Worm (Caenorhabditis elegans) whole organism, midembryonic: ENCODE data around the gene pinn-4.
A peak's percentile ranks its signal among the peaks of the same experiment; 100 is the strongest.

Experiments
- T22C8.4 ChIP-seq: fragments of 200-800 bp; sonication (Bioruptor generic); IDR thresholded peaks from 2 replicates; pipeline ENCODE4 v1.3.6; 2022; ENCODE audit warnings: missing genetic modification characterization, missing compliant biosample characterization
- cog-1 ChIP-seq: sonication (generic microtip); optimal IDR thresholded peaks from 2 replicates; lab custom pipeline; 2016; ENCODE audit warnings: missing genetic modification characterization, missing compliant biosample characterization
- flt-1 ChIP-seq: fragments of 200-800 bp; sonication (Bioruptor generic); IDR thresholded peaks from 2 replicates; pipeline ENCODE4 v1.3.6; 2022; ENCODE audit warnings: missing genetic modification characterization, missing compliant biosample characterization
- klf-2 ChIP-seq: fragments of 200-800 bp; sonication (Bioruptor generic); conservative IDR thresholded peaks from 2 replicates; pipeline ENCODE4 v1.3.6; 2022; ENCODE audit warnings: missing genetic modification reagents, missing genetic modification characterization, missing compliant biosample characterization
- med-1 ChIP-seq: sonication (generic microtip); optimal IDR thresholded peaks from 2 replicates; lab custom pipeline; 2017; ENCODE audit warnings: missing genetic modification characterization, mild to moderate bottlenecking, missing compliant biosample characterization, antibody characterized with exemption, missing genetic modification reagents; ENCODE audit not compliant: insufficient read depth
- ref-1 ChIP-seq: fragments of 200-800 bp; sonication (Bioruptor generic); conservative IDR thresholded peaks from 2 replicates; pipeline ENCODE4 v1.3.6; 2022; ENCODE audit warnings: missing genetic modification reagents, missing genetic modification characterization, missing compliant biosample characterization
- tab-1 ChIP-seq: fragments of 200-800 bp; sonication (Bioruptor generic); IDR thresholded peaks from 2 replicates; pipeline ENCODE4 v1.3.6; 2022; ENCODE audit warnings: missing genetic modification characterization, missing compliant biosample characterization
- ztf-23 ChIP-seq: fragments of 200-800 bp; sonication (Bioruptor generic); IDR thresholded peaks from 2 replicates; pipeline ENCODE4 v1.3.6; 2022; ENCODE audit warnings: missing genetic modification reagents, missing genetic modification characterization, missing compliant biosample characterization
- ztf-29 ChIP-seq: fragments of 200-800 bp; sonication (Bioruptor generic); IDR thresholded peaks from 2 replicates; pipeline ENCODE4 v1.3.6; 2022; ENCODE audit warnings: missing genetic modification reagents, missing genetic modification characterization, missing compliant biosample characterization

The pinn-4 gene

DNA sequence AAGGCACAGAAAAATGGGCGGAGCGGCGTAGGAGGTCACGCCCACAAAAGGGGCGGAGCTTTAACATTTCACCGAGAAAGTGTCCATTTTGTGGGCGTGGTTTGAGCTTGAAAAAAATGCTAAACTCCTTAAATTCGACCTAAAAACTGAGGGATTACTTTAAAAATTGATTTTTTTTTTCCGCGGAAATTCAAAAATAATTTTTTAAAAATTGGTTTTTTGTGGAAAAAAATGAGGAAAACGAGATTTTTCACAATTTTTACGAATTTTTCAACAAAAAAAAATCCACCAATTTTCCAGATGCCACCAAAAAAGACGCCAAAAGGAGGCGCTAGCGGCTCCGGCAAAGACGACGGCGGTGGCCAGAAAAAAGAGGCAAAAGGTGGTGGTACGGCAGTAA, at the start of gene pinn-4:
Gene pinn-4, plus strand, starts transcription at position 301 of the 400 bp plus-strand sequence.
- no peak for TF ChIP-seq med-1 (GFP tag; lab: Kevin White, UChicago)
- TF ChIP-seq cog-1 (tag; lab: Kevin White, UChicago): no peak
- no peak for TF ChIP-seq T22C8.4 (GFP tag; lab: Robert Waterston, UW)
- no peak for TF ChIP-seq tab-1 (GFP tag; lab: Robert Waterston, UW)
- TF ChIP-seq klf-2: no peak
- TF ChIP-seq flt-1: no peak
- no peak for TF ChIP-seq ztf-23 (GFP tag; lab: Robert Waterston, UW)
- TF ChIP-seq ztf-29 (GFP tag; lab: Robert Waterston, UW): no peak
- no peak for TF ChIP-seq ref-1 (GFP tag; lab: Robert Waterston, UW)

DNA sequence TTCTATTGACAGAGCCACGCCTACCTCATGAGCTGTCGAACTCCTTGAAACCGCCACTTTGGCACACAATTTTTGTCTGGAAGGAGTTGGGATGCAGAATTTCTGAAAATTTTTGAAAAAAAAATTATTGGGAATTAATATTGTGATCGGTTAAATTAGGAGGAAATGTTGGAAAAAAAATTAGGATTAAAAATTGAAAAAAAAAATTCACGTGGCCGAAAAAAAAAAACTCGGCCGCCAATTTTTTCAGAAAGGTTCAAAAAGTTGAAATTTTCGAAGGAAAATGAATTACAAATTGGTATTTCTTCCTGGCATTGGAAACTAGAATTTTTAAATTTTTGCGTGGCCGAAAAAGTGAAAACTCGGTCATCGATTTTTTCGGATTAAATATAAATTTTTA, 46.7 kb upstream of the pinn-4 start, which contains the start of gene dmsr-3:
Gene dmsr-3, minus strand, starts transcription at position 101 of the 400 bp plus-strand sequence.
- no peak for TF ChIP-seq ztf-29 (GFP tag; lab: Robert Waterston, UW)
- TF ChIP-seq ref-1 (GFP tag; lab: Robert Waterston, UW): no peak
- no peak for TF ChIP-seq med-1 (GFP tag; lab: Kevin White, UChicago)
- TF ChIP-seq tab-1 (GFP tag; lab: Robert Waterston, UW): no peak
- no peak for TF ChIP-seq ztf-23 (GFP tag; lab: Robert Waterston, UW)
- TF ChIP-seq T22C8.4 (GFP tag; lab: Robert Waterston, UW): no peak
- no peak for TF ChIP-seq klf-2
- no peak for TF ChIP-seq flt-1
- TF ChIP-seq cog-1 (tag; lab: Kevin White, UChicago): no peak

DNA sequence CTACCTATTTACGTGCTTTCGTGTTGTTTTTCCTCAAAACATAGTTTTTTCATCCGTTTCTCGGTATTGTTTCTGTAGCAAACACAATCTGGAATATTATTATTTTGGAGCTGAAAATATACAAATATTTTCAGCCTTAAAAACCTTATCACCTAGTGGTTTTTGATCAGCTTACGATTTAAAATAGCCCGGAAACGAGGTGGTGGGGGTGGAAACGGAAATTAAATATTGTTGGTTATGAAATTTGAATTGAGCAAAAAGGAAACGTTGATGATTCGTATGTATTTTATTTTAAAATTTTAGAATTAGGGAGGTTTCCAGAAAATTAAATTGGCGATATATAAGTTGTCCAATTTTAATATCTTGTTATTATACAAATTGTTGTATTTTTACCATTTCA, 35.0 kb upstream of the pinn-4 start:
- TF ChIP-seq ztf-23 (GFP tag; lab: Robert Waterston, UW): no peak
- TF ChIP-seq ztf-29 (GFP tag; lab: Robert Waterston, UW): no peak
- no peak for TF ChIP-seq cog-1 (tag; lab: Kevin White, UChicago)
- TF ChIP-seq tab-1 (GFP tag; lab: Robert Waterston, UW): no peak
- no peak for TF ChIP-seq med-1 (GFP tag; lab: Kevin White, UChicago)
- TF ChIP-seq flt-1: no peak
- no peak for TF ChIP-seq klf-2
- TF ChIP-seq T22C8.4 (GFP tag; lab: Robert Waterston, UW): no peak
- TF ChIP-seq ref-1 (GFP tag; lab: Robert Waterston, UW): no peak

- TF ChIP-seq cog-1 (tag; lab: Kevin White, UChicago) (peak; percentile 35), T22C8.4 (GFP tag; lab: Robert Waterston, UW) (no peak)
Observed at ce11 chrII:13369231-13369630, 33.5 kb upstream of the pinn-4 start, which contains the start of gene Y48C3A.20. Gene Y48C3A.20 (plus strand): TSS chrII:13369607.

DNA sequence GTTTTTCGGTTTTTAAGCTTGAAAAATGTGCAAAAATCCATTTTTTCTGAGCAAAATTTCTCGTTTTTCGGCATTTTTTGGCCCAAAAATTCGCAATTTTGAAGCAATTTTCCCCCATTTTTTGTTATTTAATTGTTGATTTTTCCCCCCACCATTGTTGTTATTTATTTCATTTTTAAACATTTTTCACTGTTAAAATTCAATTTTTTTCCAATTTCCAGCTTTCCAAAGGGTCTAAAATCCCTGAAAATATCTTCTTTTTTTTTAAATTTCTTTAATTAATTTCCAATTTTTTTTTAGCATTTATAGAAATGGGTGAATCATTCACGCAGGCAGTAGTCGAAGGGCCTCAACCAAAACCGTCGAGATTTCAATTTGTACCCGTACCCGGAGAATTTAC, 26.7 kb upstream of the pinn-4 start, which contains the start of gene Y48C3A.12:
Gene Y48C3A.12, plus strand, starts transcription at position 301 of the 400 bp plus-strand sequence.
- TF ChIP-seq T22C8.4 (GFP tag; lab: Robert Waterston, UW): no peak
- TF ChIP-seq klf-2: no peak
- TF ChIP-seq med-1 (GFP tag; lab: Kevin White, UChicago): no peak
- no peak for TF ChIP-seq flt-1
- no peak for TF ChIP-seq ztf-29 (GFP tag; lab: Robert Waterston, UW)
- no peak for TF ChIP-seq tab-1 (GFP tag; lab: Robert Waterston, UW)
- TF ChIP-seq ztf-23 (GFP tag; lab: Robert Waterston, UW): no peak

- no peak for TF ChIP-seq tab-1 (GFP tag; lab: Robert Waterston, UW)
- TF ChIP-seq T22C8.4 (GFP tag; lab: Robert Waterston, UW): peak; percentile 17; the same call in 1 of the 2 replicates
Observed at ce11 chrII:13383061-13383460, 19.7 kb upstream of the pinn-4 start.

DNA sequence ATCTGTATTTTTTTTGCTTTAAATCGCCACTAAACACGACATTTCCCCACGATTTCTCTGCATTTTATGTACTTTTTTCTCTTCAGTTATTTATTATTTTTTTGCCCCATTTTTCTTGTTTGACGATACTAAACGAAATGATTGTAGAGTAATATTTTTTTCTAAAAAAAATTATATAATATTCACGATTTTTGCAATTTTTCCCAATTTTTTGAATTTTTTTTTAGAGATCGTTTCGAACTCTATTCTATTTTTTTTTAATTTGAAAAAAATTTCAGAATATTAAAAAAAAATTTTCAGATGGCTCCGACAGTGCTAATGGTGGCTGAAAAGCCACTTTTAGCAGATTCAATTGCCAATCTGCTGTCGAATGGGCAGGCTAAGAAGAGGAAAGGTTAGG, 13.3 kb upstream of the pinn-4 start, which contains the start of gene Y48C3A.14:
Gene Y48C3A.14, plus strand, starts transcription at position 301 of the 400 bp plus-strand sequence.
- TF ChIP-seq flt-1 (no peak), ztf-29 (GFP tag; lab: Robert Waterston, UW) (no peak), ref-1 (GFP tag; lab: Robert Waterston, UW) (no peak), tab-1 (GFP tag; lab: Robert Waterston, UW) (no peak), ztf-23 (GFP tag; lab: Robert Waterston, UW) (no peak), cog-1 (tag; lab: Kevin White, UChicago) (no peak), T22C8.4 (GFP tag; lab: Robert Waterston, UW) (no peak), med-1 (GFP tag; lab: Kevin White, UChicago) (no peak), klf-2 (no peak)

DNA sequence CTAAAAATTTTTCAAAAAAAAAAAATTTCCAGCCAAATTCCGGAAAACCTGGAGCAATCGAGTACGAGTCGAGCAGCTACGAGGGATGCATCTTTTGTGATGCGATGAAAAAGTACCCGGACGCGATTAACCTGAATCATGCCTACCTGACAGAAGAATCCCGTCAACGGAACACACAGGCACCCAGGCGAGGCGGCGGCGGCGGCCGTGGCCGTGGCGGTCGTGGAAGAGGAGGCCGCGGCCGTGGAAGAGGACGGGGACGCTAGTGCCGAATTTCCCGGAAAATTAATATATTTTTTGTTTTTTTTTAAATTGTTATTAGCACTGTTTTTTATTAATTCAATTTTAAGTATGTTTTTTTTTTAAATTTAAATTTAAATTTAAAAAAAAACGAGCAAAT, 1.2 kb upstream of the pinn-4 start:
- no peak for TF ChIP-seq ztf-29 (GFP tag; lab: Robert Waterston, UW)
- TF ChIP-seq T22C8.4 (GFP tag; lab: Robert Waterston, UW): no peak
- TF ChIP-seq ref-1 (GFP tag; lab: Robert Waterston, UW): no peak
- TF ChIP-seq tab-1 (GFP tag; lab: Robert Waterston, UW): no peak
- no peak for TF ChIP-seq flt-1
- TF ChIP-seq med-1 (GFP tag; lab: Kevin White, UChicago): no peak
- no peak for TF ChIP-seq cog-1 (tag; lab: Kevin White, UChicago)
- no peak for TF ChIP-seq klf-2
- TF ChIP-seq ztf-23 (GFP tag; lab: Robert Waterston, UW): no peak

DNA sequence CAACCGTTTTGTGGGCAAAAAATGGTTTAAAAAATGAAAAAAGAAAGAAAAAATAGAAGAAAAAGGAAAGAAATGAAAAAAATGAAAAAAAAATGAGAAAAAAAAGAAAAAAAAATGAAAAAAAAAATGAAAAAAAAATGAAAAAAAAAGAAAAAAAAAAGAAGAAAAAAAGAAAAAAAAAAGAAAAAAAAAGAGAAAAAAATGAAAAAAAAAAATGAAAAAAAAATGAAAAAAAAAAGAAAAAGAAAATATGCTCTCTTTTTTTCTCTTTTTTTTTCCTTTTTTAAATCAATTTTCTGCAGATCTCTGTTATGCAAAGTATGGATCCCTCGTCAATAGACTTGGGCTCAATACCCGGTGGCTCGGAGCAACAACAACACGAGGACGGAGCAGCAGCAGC, 3.1 kb downstream of the pinn-4 start, which contains the start of gene efl-2:
Gene efl-2, plus strand, starts transcription at position 301 of the 400 bp plus-strand sequence.
- no peak for TF ChIP-seq med-1 (GFP tag; lab: Kevin White, UChicago)
- TF ChIP-seq T22C8.4 (GFP tag; lab: Robert Waterston, UW): no peak
- no peak for TF ChIP-seq tab-1 (GFP tag; lab: Robert Waterston, UW)
- TF ChIP-seq ztf-29 (GFP tag; lab: Robert Waterston, UW): no peak
- no peak for TF ChIP-seq ztf-23 (GFP tag; lab: Robert Waterston, UW)
- no peak for TF ChIP-seq flt-1
- TF ChIP-seq klf-2: no peak
- no peak for TF ChIP-seq cog-1 (tag; lab: Kevin White, UChicago)
- TF ChIP-seq ref-1 (GFP tag; lab: Robert Waterston, UW): no peak

DNA sequence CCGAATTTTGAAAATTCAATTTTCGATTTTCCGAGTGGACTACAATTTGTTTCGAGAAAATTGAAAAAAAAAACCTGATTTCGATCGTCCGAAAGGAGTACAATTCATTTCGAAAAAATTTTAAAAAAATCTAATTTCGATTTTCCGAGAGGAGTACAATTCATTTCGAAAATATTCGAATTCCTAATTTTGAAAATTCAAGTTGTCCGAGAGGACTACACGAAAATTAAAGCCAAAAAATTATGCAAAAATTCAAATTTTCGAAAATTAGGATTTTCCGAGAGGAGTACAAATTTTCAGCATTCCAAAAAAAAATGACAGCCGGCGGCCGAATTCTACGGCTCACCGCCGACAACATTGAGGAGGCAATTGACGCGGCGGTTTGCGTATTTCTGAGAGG, 9.6 kb downstream of the pinn-4 start, which contains the start of gene Y48C3A.18:
Gene Y48C3A.18, plus strand, starts transcription at position 301 of the 400 bp plus-strand sequence.
- TF ChIP-seq flt-1 (no peak), ztf-29 (GFP tag; lab: Robert Waterston, UW) (no peak), cog-1 (tag; lab: Kevin White, UChicago) (no peak), ref-1 (GFP tag; lab: Robert Waterston, UW) (no peak), klf-2 (no peak), T22C8.4 (GFP tag; lab: Robert Waterston, UW) (no peak)
